Fruit fly (Drosophila melanogaster) S2 (cell line): Measurements from ENCODE around the gene CG4836.

Experiments used
- CG8478 ChIP-seq: fragments of >200 bp; optimal IDR thresholded peaks from 2 replicates; lab custom pipeline; 2018
- CTCF ChIP-seq, 2 experiments: fragments of >200 bp; optimal IDR thresholded peaks; 2 replicates each; lab custom pipeline; 2018

- no peak for TF ChIP-seq CG8478 (lab: Kevin White, UChicago)
- TF ChIP-seq CTCF (optimal IDR thresholded peaks at IDR 0.05; lab: Kevin White, UChicago): no peak
Observed at dm6 chr3R:20013404-20013922, at the start of gene CG4836, which contains the start of gene CG17190.
